Worm (Caenorhabditis elegans) whole organism, L1 larva: ENCODE results near the gene sre-30.

Source experiments
- ceh-88 ChIP-seq: fragments of 200-800 bp; sonication (Bioruptor generic); IDR thresholded peaks from 2 replicates; pipeline ENCODE4 v1.3.6; 2022; ENCODE audit warnings: missing genetic modification characterization, missing compliant biosample characterization
- fos-1 ChIP-seq: fragments of 150-350 bp; optimal IDR thresholded peaks from 2 replicates; lab custom pipeline; 2014; ENCODE audit warnings: missing biosample characterization, missing genetic modification characterization
- irx-1 ChIP-seq: sonication (generic microtip); optimal IDR thresholded peaks from 2 replicates; lab custom pipeline; 2016; ENCODE audit warnings: missing genetic modification characterization, missing compliant biosample characterization
- nhr-11 ChIP-seq: fragments of 150-350 bp; optimal IDR thresholded peaks from 2 replicates; lab custom pipeline; 2014; ENCODE audit warnings: missing biosample characterization, missing genetic modification characterization
- snpc-4 ChIP-seq: fragments of 150-350 bp; optimal IDR thresholded peaks from 2 replicates; lab custom pipeline; 2014; ENCODE audit warnings: missing biosample characterization, missing genetic modification characterization
- zag-1 ChIP-seq: fragments of 150-350 bp; optimal IDR thresholded peaks from 2 replicates; lab custom pipeline; 2014; ENCODE audit warnings: missing biosample characterization, missing genetic modification characterization

- TF ChIP-seq ceh-88 (no peak), irx-1 (tag; lab: Kevin White, UChicago) (no peak), fos-1 (tag; lab: Kevin White, UChicago) (no peak), snpc-4 (tag; lab: Kevin White, UChicago) (peak; percentile 53), nhr-11 (tag; lab: Kevin White, UChicago) (no peak), zag-1 (tag; lab: Kevin White, UChicago) (no peak)
Measured at ce11 chrII:12385815-12386214, 20.5 kb downstream of the sre-30 start.
